Worm (Caenorhabditis elegans) whole organism, early embryonic: ENCODE results near the gene R52.5.

Source experiments
- B0310.2 ChIP-seq: sonication (generic microtip); optimal IDR thresholded peaks from 2 replicates; lab custom pipeline; 2016; ENCODE audit warnings: mild to moderate bottlenecking, missing genetic modification characterization, missing compliant biosample characterization
- F13C5.2 ChIP-seq: sonication (generic microtip); optimal IDR thresholded peaks from 2 replicates; lab custom pipeline; 2017; ENCODE audit warnings: mild to moderate bottlenecking, missing genetic modification characterization, inconsistent platforms, missing compliant biosample characterization
- ama-1 ChIP-seq: fragments of 150-350 bp; optimal IDR thresholded peaks from 2 replicates; lab custom pipeline; 2014
- ceh-36 ChIP-seq: sonication (generic microtip); optimal IDR thresholded peaks from 2 replicates; lab custom pipeline; 2016; ENCODE audit warnings: missing genetic modification characterization, inconsistent platforms, missing compliant biosample characterization
- ets-7 ChIP-seq: sonication (generic microtip); optimal IDR thresholded peaks from 2 replicates; lab custom pipeline; 2016; ENCODE audit warnings: missing genotype, missing genetic modification characterization, missing compliant biosample characterization
- hmbx-1 ChIP-seq: sonication (generic microtip); optimal IDR thresholded peaks from 2 replicates; lab custom pipeline; 2016; ENCODE audit warnings: mild to moderate bottlenecking, missing genetic modification characterization, missing compliant biosample characterization
- hmg-4 ChIP-seq: fragments of 200-800 bp; sonication (Bioruptor generic); optimal IDR thresholded peaks from 2 replicates; lab custom pipeline; 2018; ENCODE audit warnings: mild to moderate bottlenecking, missing genetic modification characterization, missing compliant biosample characterization
- hnd-1 ChIP-seq: sonication (generic microtip); optimal IDR thresholded peaks from 2 replicates; lab custom pipeline; 2016; ENCODE audit warnings: missing genetic modification characterization, missing compliant biosample characterization
- sea-1 ChIP-seq: fragments of 200-800 bp; sonication (Bioruptor generic); conservative IDR thresholded peaks from 2 replicates; pipeline ENCODE4 v1.3.6; 2022; ENCODE audit warnings: missing genetic modification characterization, missing compliant biosample characterization

ce11 chrII:2094924-2095650 is 14.8 kb downstream of the R52.5 start, which contains the start of gene T16A1.2:
- TF ChIP-seq ama-1 (lab: Kevin White, UChicago), result no peak
- TF ChIP-seq ceh-36 (tag; lab: Kevin White, UChicago), result no peak
- no peak for TF ChIP-seq hnd-1 (tag; lab: Kevin White, UChicago)
- TF ChIP-seq hmbx-1 (tag; lab: Kevin White, UChicago), result no peak
- no peak for TF ChIP-seq sea-1 (GFP tag; lab: Robert Waterston, UW)
- no peak for TF ChIP-seq F13C5.2 (tag; lab: Kevin White, UChicago)
- no peak for TF ChIP-seq B0310.2 (tag; lab: Kevin White, UChicago)
- no peak for TF ChIP-seq ets-7 (tag; lab: Kevin White, UChicago)
- no peak for TF ChIP-seq hmg-4 (GFP tag; lab: Kevin White, UChicago)
